Worm (Caenorhabditis elegans): ENCODE results near the gene R11G10.4.

Gene R11G10.4

DNA sequence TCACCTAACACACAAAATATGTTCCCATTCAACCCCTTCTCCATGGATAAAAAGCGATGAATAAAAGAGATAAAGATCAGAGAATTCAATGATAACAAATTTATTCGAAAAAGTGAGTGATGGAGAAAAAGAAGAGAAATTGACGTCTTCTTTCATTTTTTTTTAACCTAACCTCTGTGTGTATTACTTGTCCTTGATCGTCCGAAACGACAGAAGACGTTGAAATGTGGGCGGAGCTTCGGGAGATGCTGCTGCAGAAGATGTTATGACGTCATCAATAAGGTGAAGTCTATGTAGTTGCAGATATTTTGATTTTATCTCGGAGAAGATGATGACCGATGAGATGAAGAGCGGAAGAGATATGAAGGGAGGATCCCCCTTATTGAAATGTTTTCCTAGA is 16.6 kb upstream of the R11G10.4 start, which contains the start of gene T10G3.3:
Gene T10G3.3 (minus strand): TSS at position 370 of the 400 bp plus-strand sequence.
- TF ChIP-seq pha-2 (tag; optimal IDR thresholded peaks at IDR 0.05), result no peak
- TF ChIP-seq gmeb-2 (tag; optimal IDR thresholded peaks at IDR 0.05), result no peak
- TF ChIP-seq tbx-2 (tag; optimal IDR thresholded peaks at IDR 0.05), result no peak
- TF ChIP-seq K02D7.2 (tag; optimal IDR thresholded peaks at IDR 0.05), result no peak
- no peak for TF ChIP-seq mec-3 (tag; optimal IDR thresholded peaks at IDR 0.05; ENCODE audit: borderline replicate concordance)
- no peak for TF ChIP-seq elt-2 (tag; optimal IDR thresholded peaks at IDR 0.05)
- no peak for TF ChIP-seq fkh-6 (tag; optimal IDR thresholded peaks at IDR 0.05)
- TF ChIP-seq ceh-45 (GFP tag; IDR thresholded peaks at IDR 0.05), result no peak
- no peak for TF ChIP-seq ceh-34 (tag; optimal IDR thresholded peaks at IDR 0.05)
- no peak for TF ChIP-seq hlh-15 (tag; optimal IDR thresholded peaks at IDR 0.05)
- TF ChIP-seq ama-1 (optimal IDR thresholded peaks at IDR 0.05), result no peak
- no peak for TF ChIP-seq npax-4 (tag; optimal IDR thresholded peaks at IDR 0.05)
- no peak for TF ChIP-seq pros-1 (tag; optimal IDR thresholded peaks at IDR 0.05)
- no peak for TF ChIP-seq nhr-11 (tag; optimal IDR thresholded peaks at IDR 0.05)
- TF ChIP-seq lin-11 (tag; optimal IDR thresholded peaks at IDR 0.05), result no peak
- TF ChIP-seq ceh-19 (GFP tag; optimal IDR thresholded peaks at IDR 0.05), result no peak
- no peak for TF ChIP-seq sox-4 (tag; optimal IDR thresholded peaks at IDR 0.05)
- TF ChIP-seq madf-2 (tag; optimal IDR thresholded peaks at IDR 0.05), result no peak

DNA sequence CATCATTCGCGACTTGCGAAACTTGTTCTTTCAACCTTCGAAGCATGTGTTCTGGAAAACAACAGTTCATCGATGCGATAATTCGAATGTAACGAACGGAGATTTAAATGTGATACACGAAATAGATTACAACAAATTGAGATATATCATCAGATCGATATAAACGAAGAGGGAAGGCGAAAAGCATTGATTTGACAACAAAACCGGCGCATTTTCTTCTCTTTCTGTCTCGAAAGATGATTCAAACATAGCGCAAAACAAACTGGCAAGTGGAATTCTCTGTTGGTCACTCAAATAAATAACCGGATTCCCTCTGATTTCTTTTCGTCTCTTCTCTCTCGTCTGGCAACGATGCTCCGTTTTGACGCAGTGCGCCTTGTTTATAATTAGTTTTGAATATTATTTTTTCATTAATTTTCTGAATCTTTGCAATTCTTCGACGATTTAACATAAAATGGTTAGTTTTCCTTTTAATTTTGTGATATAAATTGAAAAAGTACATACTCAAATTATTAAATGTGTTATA is 9.0 kb upstream of the R11G10.4 start, which contains the start of the genes eea-1 and gut-2:
Gene eea-1 (minus strand): TSS at position 51 of the 526 bp plus-strand sequence.
Gene gut-2 (plus strand): TSS at position 369 of the 526 bp plus-strand sequence.
- TF ChIP-seq ceh-24 (tag; optimal IDR thresholded peaks at IDR 0.05) (no peak), lin-11 (tag; optimal IDR thresholded peaks at IDR 0.05) (no peak), ceh-22 (tag; optimal IDR thresholded peaks at IDR 0.05) (no peak), ama-1 (optimal IDR thresholded peaks at IDR 0.05) (no peak), fkh-10 (GFP tag; optimal IDR thresholded peaks at IDR 0.05) (no peak), ceh-14 (tag; optimal IDR thresholded peaks at IDR 0.05) (peak; percentile 15), fkh-6 (tag; optimal IDR thresholded peaks at IDR 0.05) (no peak), unc-86 (tag; optimal IDR thresholded peaks at IDR 0.05) (no peak), nfya-1 (tag; optimal IDR thresholded peaks at IDR 0.05) (peak; percentile 49), sox-2 (GFP tag; IDR thresholded peaks at IDR 0.05) (no peak), ceh-31 (tag; optimal IDR thresholded peaks at IDR 0.05) (peak; percentile 17), syd-9 (tag; optimal IDR thresholded peaks at IDR 0.05) (no peak), unc-55 (GFP tag; optimal IDR thresholded peaks at IDR 0.05) (peak; percentile 25), sdc-2 (tag; optimal IDR thresholded peaks at IDR 0.05) (no peak), zip-5 (tag; optimal IDR thresholded peaks at IDR 0.05) (no peak), ref-2 (tag; optimal IDR thresholded peaks at IDR 0.05) (no peak), npax-4 (tag; optimal IDR thresholded peaks at IDR 0.05) (no peak), hlh-30 (tag; optimal IDR thresholded peaks at IDR 0.05; ENCODE audit: insufficient read depth) (no peak)

DNA sequence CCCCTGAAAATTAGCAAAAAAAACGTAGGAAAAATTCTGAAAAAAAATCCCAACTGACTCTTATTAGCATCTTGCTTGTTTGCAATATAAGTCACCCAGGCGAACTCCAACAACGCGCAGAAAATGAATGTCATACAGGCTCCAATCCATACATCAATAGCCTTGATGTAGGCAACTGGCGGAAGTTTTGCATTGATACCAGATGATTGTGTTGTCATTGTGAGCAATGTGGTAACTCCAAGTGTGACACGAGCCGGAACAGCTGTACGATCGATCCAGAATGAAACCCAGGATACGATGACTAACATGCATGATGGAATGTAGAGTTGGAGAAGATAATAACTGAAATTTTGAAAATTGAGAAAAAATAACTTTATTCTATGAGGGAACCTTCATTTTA is 7.2 kb upstream of the R11G10.4 start:
- TF ChIP-seq pqm-1 (tag; optimal IDR thresholded peaks at IDR 0.05), result no peak
- no peak for TF ChIP-seq ahr-1 (tag; optimal IDR thresholded peaks at IDR 0.05)
- TF ChIP-seq sox-2 (GFP tag; IDR thresholded peaks at IDR 0.05), result no peak
- TF ChIP-seq syd-9 (tag; optimal IDR thresholded peaks at IDR 0.05), result no peak
- TF ChIP-seq unc-42 (tag; optimal IDR thresholded peaks at IDR 0.05), result no peak
- TF ChIP-seq nfya-1 (tag; optimal IDR thresholded peaks at IDR 0.05), result no peak
- no peak for TF ChIP-seq tbx-2 (tag; optimal IDR thresholded peaks at IDR 0.05)
- no peak for TF ChIP-seq ceh-34 (tag; optimal IDR thresholded peaks at IDR 0.05)
- TF ChIP-seq pax-1 (tag; optimal IDR thresholded peaks at IDR 0.05), result no peak
- TF ChIP-seq T23F11.4 (GFP tag; optimal IDR thresholded peaks at IDR 0.05), result no peak
- TF ChIP-seq ceh-14 (tag; optimal IDR thresholded peaks at IDR 0.05), result no peak
- no peak for TF ChIP-seq ttx-3 (tag; optimal IDR thresholded peaks at IDR 0.05)
- TF ChIP-seq elt-2 (tag; optimal IDR thresholded peaks at IDR 0.05), result no peak
- no peak for TF ChIP-seq C08G9.2 (tag; optimal IDR thresholded peaks at IDR 0.05)
- no peak for TF ChIP-seq pag-3 (tag; optimal IDR thresholded peaks at IDR 0.05; ENCODE audit: borderline replicate concordance)
- TF ChIP-seq ceh-48 (tag; optimal IDR thresholded peaks at IDR 0.05), result no peak
- TF ChIP-seq hlh-8 (tag; optimal IDR thresholded peaks at IDR 0.05), result no peak
- no peak for TF ChIP-seq hlh-13 (GFP tag; optimal IDR thresholded peaks at IDR 0.05)
